Fruit fly (Drosophila melanogaster) whole organism, embryonic: Measurements from ENCODE around the gene CG4956.
A peak's percentile ranks its signal among the peaks of the same experiment; 100 is the strongest.

Experiments
- BEAF-32 ChIP-seq: fragments of 200-800 bp; sonication (Bioruptor generic); optimal IDR thresholded peaks from 3 replicates; lab custom pipeline; 2017; ENCODE audit warnings: missing biosample characterization, missing genetic modification characterization, mild to moderate bottlenecking, moderate library complexity, missing genetic modification reagents
- Blimp-1 ChIP-seq: fragments of 200-800 bp; sonication (Bioruptor generic); optimal IDR thresholded peaks from 3 replicates; lab custom pipeline; 2018; ENCODE audit warnings: missing biosample characterization, missing genetic modification characterization, mild to moderate bottlenecking, moderate library complexity, missing genetic modification reagents
- CG10321 ChIP-seq: fragments of 200-800 bp; sonication (Bioruptor generic); IDR thresholded peaks from 2 replicates; pipeline ENCODE4 v1.3.6; 2022; ENCODE audit warnings: missing biosample characterization, missing genetic modification characterization
- CG10366 ChIP-seq: fragments of 200-800 bp; sonication (Bioruptor generic); IDR thresholded peaks from 2 replicates; pipeline ENCODE4 v1.3.6; 2022; ENCODE audit warnings: missing biosample characterization, missing genetic modification characterization
- CG10565 ChIP-seq: fragments of 200-800 bp; sonication (Bioruptor generic); optimal IDR thresholded peaks from 3 replicates; lab custom pipeline; 2016; ENCODE audit warnings: missing biosample characterization, mild to moderate bottlenecking, missing genetic modification characterization
- CG11247 ChIP-seq: fragments of 200-800 bp; sonication (Bioruptor generic); IDR thresholded peaks from 2 replicates; pipeline ENCODE4 v1.3.6; 2022; ENCODE audit warnings: missing biosample characterization, missing genetic modification characterization
- CG11504 ChIP-seq: fragments of 200-800 bp; sonication (Bioruptor generic); optimal IDR thresholded peaks from 3 replicates; lab custom pipeline; 2019; ENCODE audit warnings: missing biosample characterization, mild to moderate bottlenecking, missing genetic modification characterization, moderate library complexity
- CG11695 ChIP-seq: fragments of 200-800 bp; sonication (Bioruptor generic); IDR thresholded peaks from 3 replicates; pipeline ENCODE4 v1.3.6; 2022; ENCODE audit warnings: missing biosample characterization, missing genetic modification characterization
- CG13296 ChIP-seq: fragments of 200-800 bp; sonication (Bioruptor generic); optimal IDR thresholded peaks from 3 replicates; lab custom pipeline; 2018; ENCODE audit warnings: missing biosample characterization, mild to moderate bottlenecking, missing genetic modification characterization
- CG13624 ChIP-seq: fragments of 200-800 bp; sonication (Bioruptor generic); optimal IDR thresholded peaks from 2 replicates; lab custom pipeline; 2016; ENCODE audit warnings: missing biosample characterization, missing genetic modification characterization
- CG1602 ChIP-seq: fragments of 200-800 bp; sonication (Bioruptor generic); optimal IDR thresholded peaks from 3 replicates; lab custom pipeline; 2016; ENCODE audit warnings: missing biosample characterization, missing genetic modification characterization
- CG1832 ChIP-seq: fragments of 200-800 bp; sonication (Bioruptor generic); optimal IDR thresholded peaks from 2 replicates; lab custom pipeline; 2017; ENCODE audit warnings: missing biosample characterization, mild to moderate bottlenecking, missing genetic modification characterization, inconsistent platforms
- CG18619 ChIP-seq: fragments of 200-800 bp; sonication (Bioruptor generic); optimal IDR thresholded peaks from 3 replicates; lab custom pipeline; 2017; ENCODE audit warnings: missing biosample characterization, mild to moderate bottlenecking, missing genetic modification characterization
- CG2712 ChIP-seq: fragments of 200-800 bp; optimal IDR thresholded peaks from 3 replicates; lab custom pipeline; 2019; ENCODE audit warnings: missing biosample characterization, mild to moderate bottlenecking, missing genetic modification characterization, moderate library complexity
- CG33213 ChIP-seq: fragments of 200-800 bp; sonication (Bioruptor generic); optimal IDR thresholded peaks from 3 replicates; lab custom pipeline; 2016; ENCODE audit warnings: missing biosample characterization, missing genetic modification characterization
- CG43689 ChIP-seq: fragments of 200-800 bp; sonication (Bioruptor generic); IDR thresholded peaks from 2 replicates; pipeline ENCODE4 v1.3.6; 2022; ENCODE audit warnings: missing biosample characterization, missing genetic modification characterization
- CG4404 ChIP-seq: fragments of 200-800 bp; sonication (Bioruptor generic); IDR thresholded peaks from 2 replicates; pipeline ENCODE4 v1.3.6; 2022; ENCODE audit warnings: missing biosample characterization, missing genetic modification characterization
- CG6813 ChIP-seq: fragments of 200-800 bp; sonication (Bioruptor generic); optimal IDR thresholded peaks from 2 replicates; lab custom pipeline; 2017; ENCODE audit warnings: missing biosample characterization, missing genetic modification characterization, mild to moderate bottlenecking, moderate library complexity, missing genetic modification reagents
- CG7372 ChIP-seq: fragments of 200-800 bp; sonication (Bioruptor generic); IDR thresholded peaks from 2 replicates; pipeline ENCODE4 v1.3.6; 2022; ENCODE audit warnings: missing biosample characterization, missing genetic modification characterization
- D ChIP-seq, 2 experiments: fragments of 200-800 bp in 1 of 2; fragments of >200 bp in 1 of 2; sonication (Bioruptor generic) in 1 of 2; optimal IDR thresholded peaks; 2 replicates in 1 of 2; 3 replicates in 1 of 2; lab custom pipeline; 2017; ENCODE audit warnings: mild to moderate bottlenecking in 1 of 2, missing biosample characterization in 1 of 2, missing genetic modification characterization in 1 of 2, missing genetic modification reagents in 1 of 2
- HLH3B ChIP-seq: fragments of 200-800 bp; sonication (Bioruptor generic); IDR thresholded peaks from 2 replicates; pipeline ENCODE4 v1.3.6; 2022; ENCODE audit warnings: missing biosample characterization, missing genetic modification characterization
- HmgD ChIP-seq: fragments of 200-800 bp; sonication (Bioruptor generic); optimal IDR thresholded peaks from 3 replicates; lab custom pipeline; 2016; ENCODE audit warnings: missing biosample characterization, missing genetic modification characterization
- Hr51 ChIP-seq, 2 experiments: fragments of 200-800 bp; sonication (Bioruptor generic); optimal IDR thresholded peaks; 2 replicates in 1 of 2; 3 replicates in 1 of 2; lab custom pipeline; 2016 to 2018; ENCODE audit warnings: missing biosample characterization in 2 of 2, missing genetic modification characterization in 2 of 2, mild to moderate bottlenecking in 1 of 2, moderate library complexity in 1 of 2
- Lhr ChIP-seq: fragments of 200-800 bp; sonication (Bioruptor generic); optimal IDR thresholded peaks from 3 replicates; lab custom pipeline; 2017; ENCODE audit warnings: mild to moderate bottlenecking, missing biosample characterization, missing genetic modification reagents, missing genetic modification characterization
- MBD-R2 ChIP-seq: fragments of 200-800 bp; sonication (Bioruptor generic); IDR thresholded peaks from 2 replicates; pipeline ENCODE4 v1.3.6; 2022; ENCODE audit warnings: missing biosample characterization, missing genetic modification characterization
- Med ChIP-seq: fragments of 200-800 bp; sonication (Bioruptor generic); peaks from one replicate; lab custom pipeline; 2016; ENCODE audit warnings: missing biosample characterization, missing genetic modification characterization, mild to moderate bottlenecking, inconsistent platforms, moderate library complexity
- Mrtf ChIP-seq: fragments of 200-800 bp; sonication (Bioruptor generic); IDR thresholded peaks from 3 replicates; pipeline ENCODE4 v1.3.6; 2022; ENCODE audit warnings: missing biosample characterization, missing genetic modification characterization
- Spps ChIP-seq: fragments of 200-800 bp; sonication (Bioruptor generic); optimal IDR thresholded peaks from 2 replicates; lab custom pipeline; 2018; ENCODE audit warnings: missing biosample characterization, mild to moderate bottlenecking, missing genetic modification characterization
- bbx ChIP-seq: fragments of 200-800 bp; sonication (Bioruptor generic); IDR thresholded peaks from 2 replicates; pipeline ENCODE4 v1.3.6; 2022; ENCODE audit warnings: missing biosample characterization, missing genetic modification characterization; ENCODE audit not compliant: partially characterized antibody
- br ChIP-seq: fragments of >200 bp; optimal IDR thresholded peaks from 2 replicates; lab custom pipeline; 2017
- bsh ChIP-seq, 2 experiments: fragments of 200-800 bp; sonication (Bioruptor generic); optimal IDR thresholded peaks; 2 replicates each; lab custom pipeline; 2017 to 2018; ENCODE audit warnings: mild to moderate bottlenecking in 2 of 2, missing biosample characterization in 2 of 2, missing genetic modification characterization in 2 of 2, moderate library complexity in 1 of 2
- cas ChIP-seq: fragments of 200-800 bp; sonication (Bioruptor generic); IDR thresholded peaks from 2 replicates; pipeline ENCODE4 v1.3.6; 2022; ENCODE audit warnings: missing biosample characterization, missing genetic modification characterization
- danr ChIP-seq: fragments of 200-800 bp; sonication (Bioruptor generic); IDR thresholded peaks from 2 replicates; pipeline ENCODE4 v1.3.6; 2022; ENCODE audit warnings: missing biosample characterization, missing genetic modification characterization
- emc ChIP-seq: fragments of 200-800 bp; sonication (Bioruptor generic); optimal IDR thresholded peaks from 2 replicates; lab custom pipeline; 2016; ENCODE audit warnings: missing biosample characterization, missing genetic modification characterization
- fd64A ChIP-seq: fragments of 200-800 bp; sonication (Bioruptor generic); optimal IDR thresholded peaks from 3 replicates; lab custom pipeline; 2018; ENCODE audit warnings: missing biosample characterization, mild to moderate bottlenecking, missing genetic modification characterization
- gcm2 ChIP-seq: fragments of 200-800 bp; sonication (Bioruptor generic); optimal IDR thresholded peaks from 2 replicates; lab custom pipeline; 2016; ENCODE audit warnings: missing biosample characterization, missing genetic modification characterization
- gsb ChIP-seq: fragments of 200-800 bp; sonication (Bioruptor generic); IDR thresholded peaks from 2 replicates; pipeline ENCODE4 v1.3.6; 2022; ENCODE audit warnings: missing biosample characterization, missing genetic modification characterization
- kay ChIP-seq: fragments of 200-800 bp; sonication (Bioruptor generic); optimal IDR thresholded peaks from 2 replicates; lab custom pipeline; 2016; ENCODE audit warnings: missing biosample characterization, missing genetic modification characterization
- nerfin-2 ChIP-seq: fragments of 200-800 bp; sonication (Bioruptor generic); IDR thresholded peaks from 2 replicates; pipeline ENCODE4 v1.3.6; 2022; ENCODE audit warnings: missing biosample characterization, missing genetic modification characterization; ENCODE audit not compliant: partially characterized antibody
- oc ChIP-seq: fragments of 200-800 bp; sonication (Bioruptor generic); optimal IDR thresholded peaks from 2 replicates; lab custom pipeline; 2018; ENCODE audit warnings: missing biosample characterization, mild to moderate bottlenecking, missing genetic modification characterization, moderate library complexity
- phol ChIP-seq: fragments of 200-800 bp; sonication (Bioruptor generic); optimal IDR thresholded peaks from 3 replicates; lab custom pipeline; 2018; ENCODE audit warnings: missing biosample characterization, mild to moderate bottlenecking, missing genetic modification characterization, moderate library complexity
- pnt ChIP-seq: fragments of 200-800 bp; sonication (Bioruptor generic); optimal IDR thresholded peaks from 3 replicates; lab custom pipeline; 2016; ENCODE audit warnings: missing biosample characterization, missing genetic modification characterization
- psq ChIP-seq: fragments of 200-800 bp; sonication (Bioruptor generic); optimal IDR thresholded peaks from 2 replicates; lab custom pipeline; 2017; ENCODE audit warnings: missing biosample characterization, missing genetic modification characterization
- slbo ChIP-seq: fragments of 200-800 bp; sonication (Bioruptor generic); IDR thresholded peaks from 2 replicates; pipeline ENCODE4 v1.3.6; 2022; ENCODE audit warnings: missing biosample characterization, missing genetic modification characterization
- slou ChIP-seq: fragments of 200-800 bp; sonication (Bioruptor generic); optimal IDR thresholded peaks from 3 replicates; lab custom pipeline; 2016; ENCODE audit warnings: missing biosample characterization, missing genetic modification characterization
- slp2 ChIP-seq: fragments of 200-800 bp; sonication (Bioruptor generic); optimal IDR thresholded peaks from 2 replicates; lab custom pipeline; 2016; ENCODE audit warnings: missing biosample characterization, missing genetic modification characterization
- sr ChIP-seq: fragments of 200-800 bp; sonication (Bioruptor generic); IDR thresholded peaks from 3 replicates; pipeline ENCODE4 v1.3.6; 2022; ENCODE audit warnings: missing biosample characterization, missing genetic modification characterization
- tio ChIP-seq: fragments of 200-800 bp; sonication (Bioruptor generic); optimal IDR thresholded peaks from 2 replicates; lab custom pipeline; 2017; ENCODE audit warnings: missing biosample characterization, missing genetic modification characterization, inconsistent platforms
- wor ChIP-seq: fragments of 200-800 bp; sonication (Bioruptor generic); IDR thresholded peaks from 2 replicates; pipeline ENCODE4 v1.3.6; 2022; ENCODE audit warnings: missing biosample characterization, missing genetic modification characterization

CG4956 gene

DNA sequence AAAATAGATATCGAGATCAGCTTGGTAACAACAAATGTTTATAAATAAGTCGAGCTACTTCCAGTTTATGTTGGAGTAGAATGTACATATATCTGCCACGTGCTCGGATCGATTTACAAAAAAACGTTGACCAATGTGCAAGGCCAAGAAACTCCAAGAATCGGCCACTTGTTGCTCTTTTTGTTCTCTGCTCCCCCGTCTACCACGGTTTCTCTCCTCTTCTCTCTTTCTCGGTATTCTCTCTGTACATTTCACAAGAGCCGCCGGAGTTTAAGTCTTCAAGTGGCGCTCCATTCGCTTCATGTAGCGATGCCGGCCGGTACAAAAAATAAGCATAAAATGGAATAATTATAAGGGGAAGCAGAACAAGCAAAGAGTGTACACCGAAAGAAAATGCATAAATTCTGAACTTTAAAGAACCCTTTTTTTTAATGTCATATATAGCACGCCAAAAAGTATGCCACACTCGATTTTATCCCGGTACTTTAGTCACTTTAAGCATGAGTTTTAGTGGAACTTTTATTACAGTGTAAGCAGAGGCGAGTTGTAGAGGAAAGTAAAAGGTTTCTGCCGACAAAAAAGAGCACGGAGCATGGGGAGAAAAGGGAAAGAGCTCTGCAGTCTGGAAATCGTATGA is 40.3 kb downstream of the CG4956 start (continued):
- peak; percentile 89 for TF ChIP-seq CG1602 (GFP tag; lab: Kevin White, UChicago)
- TF ChIP-seq CG18619 (GFP tag; lab: Kevin White, UChicago), result peak; percentile 80
- TF ChIP-seq pnt (GFP tag; lab: Kevin White, UChicago), result peak; percentile 97
- peak; percentile 97 for TF ChIP-seq slp2 (GFP tag; lab: Kevin White, UChicago)
- TF ChIP-seq MBD-R2, result peak; percentile 44; the same call in 1 of the 2 replicates
- TF ChIP-seq oc (tag; lab: Kevin White, UChicago), result peak; percentile 95
- TF ChIP-seq CG10366 (GFP tag; lab: Robert Waterston, UW), result peak; percentile 89
- peak; percentile 96 for TF ChIP-seq phol
- peak; percentile 93 for TF ChIP-seq Spps (tag; lab: Kevin White, UChicago)
- peak; percentile 83 for TF ChIP-seq CG11247
- peak; percentile 71 for TF ChIP-seq CG4404 (GFP tag; lab: Robert Waterston, UW)
- TF ChIP-seq D (optimal IDR thresholded peaks at IDR 0.05; lab: Kevin White, UChicago), result no peak
- peak; percentile 96 for TF ChIP-seq D (GFP tag; optimal IDR thresholded peaks at IDR 0.05; lab: Kevin White, UChicago)
- TF ChIP-seq CG43689, result peak; percentile 37; the same call in 1 of the 2 replicates
- peak; percentile 99 for TF ChIP-seq Med (GFP tag; lab: Kevin White, UChicago)
- TF ChIP-seq HLH3B, result peak; percentile 94
- peak; percentile 93 for TF ChIP-seq fd64A (GFP tag; lab: Kevin White, UChicago)
- peak; percentile 82 for TF ChIP-seq tio (GFP tag; lab: Kevin White, UChicago)
- TF ChIP-seq cas (GFP tag; lab: Robert Waterston, UW), result peak; percentile 73; the same call in 1 of the 2 replicates
- TF ChIP-seq BEAF-32, result no peak
- peak; percentile 60; the same call in 2 of the 3 replicates for TF ChIP-seq sr (GFP tag; lab: Robert Waterston, UW)
- TF ChIP-seq psq (GFP tag; lab: Kevin White, UChicago), result peak; percentile 90
- peak; percentile 37 for TF ChIP-seq CG13296 (GFP tag; lab: Kevin White, UChicago)
- no peak for TF ChIP-seq CG1832 (GFP tag; lab: Kevin White, UChicago)
- no peak for TF ChIP-seq nerfin-2 (GFP tag; lab: Robert Waterston, UW)
- peak; percentile 99 for TF ChIP-seq Blimp-1 (GFP tag; lab: Kevin White, UChicago)
- no peak for TF ChIP-seq br (lab: Kevin White, UChicago)
- TF ChIP-seq CG7372, result peak; percentile 64; the same call in 1 of the 2 replicates
- peak; percentile 96 for TF ChIP-seq CG2712
- TF ChIP-seq CG11504 (tag; lab: Kevin White, UChicago), result peak; percentile 93
- TF ChIP-seq kay, result peak; percentile 86
- no peak for TF ChIP-seq bbx (GFP tag; lab: Robert Waterston, UW)
- TF ChIP-seq danr (GFP tag; lab: Robert Waterston, UW), result peak; percentile 80
- TF ChIP-seq wor, result peak; percentile 91
- peak; percentile 78 for TF ChIP-seq CG10565 (GFP tag; lab: Kevin White, UChicago)
- peak; percentile 85 for TF ChIP-seq Lhr (GFP tag; lab: Kevin White, UChicago)
- TF ChIP-seq emc (GFP tag; lab: Kevin White, UChicago), result peak; percentile 83
- TF ChIP-seq slou (GFP tag; lab: Kevin White, UChicago), result peak; percentile 73
- peak; percentile 78 for TF ChIP-seq gcm2 (GFP tag; lab: Kevin White, UChicago)
- peak; percentile 76 to 83 for TF ChIP-seq Hr51 (GFP tag; optimal IDR thresholded peaks at IDR 0.05; lab: Kevin White, UChicago)
- TF ChIP-seq HmgD (GFP tag; lab: Kevin White, UChicago), result peak; percentile 89
- TF ChIP-seq gsb (GFP tag; lab: Robert Waterston, UW), result peak; percentile 58
- TF ChIP-seq slbo (GFP tag; lab: Robert Waterston, UW), result peak; percentile 93
- TF ChIP-seq CG33213 (GFP tag; lab: Kevin White, UChicago), result peak; percentile 96
- peak; percentile 49; the same call in 1 of the 2 replicates for TF ChIP-seq CG10321 (GFP tag; lab: Robert Waterston, UW)
- peak; percentile 89 for TF ChIP-seq Mrtf (GFP tag; lab: Robert Waterston, UW)
- peak; percentile 76 for TF ChIP-seq CG11695 (GFP tag; lab: Robert Waterston, UW)
- TF ChIP-seq CG13624, result peak; percentile 91
- peak; percentile 99 for TF ChIP-seq bsh (GFP tag; optimal IDR thresholded peaks at IDR 0.05; lab: Kevin White, UChicago)
- TF ChIP-seq CG6813 (GFP tag; lab: Kevin White, UChicago), result peak; percentile 82
